Worm (Caenorhabditis elegans) whole organism, L2 larva: Measurements from ENCODE around the gene pudl-2.

ENCODE experiments used
- lsy-2 ChIP-seq, 2 experiments: fragments of 150-350 bp in 1 of 2; sonication (generic microtip) in 1 of 2; optimal IDR thresholded peaks; 2 replicates each; lab custom pipeline; 2014 to 2017; ENCODE audit warnings: missing biosample characterization in 2 of 2, missing genetic modification characterization in 2 of 2
- snpc-4 ChIP-seq: fragments of 150-350 bp; optimal IDR thresholded peaks from 2 replicates; lab custom pipeline; 2014; ENCODE audit warnings: missing biosample characterization, missing genetic modification characterization

ce11 chrIV:2825460-2826103 lies 9.0 kb upstream of the pudl-2 start:
- no peak for TF ChIP-seq snpc-4
- no peak for TF ChIP-seq lsy-2 (tag; optimal IDR thresholded peaks at IDR 0.05; lab: Kevin White, UChicago)
